Fruit fly (Drosophila melanogaster) whole organism, wandering third instar larva: ENCODE results near the gene Atg5.

ENCODE experiments used
- Mio ChIP-seq: sonication (Bioruptor generic); optimal IDR thresholded peaks from 2 replicates; lab custom pipeline; 2016; ENCODE audit warnings: missing biosample characterization, missing genetic modification characterization
- dsf ChIP-seq: sonication (Bioruptor generic); optimal IDR thresholded peaks from 2 replicates; lab custom pipeline; 2016; ENCODE audit warnings: missing biosample characterization, missing genetic modification characterization, borderline replicate concordance
- psq ChIP-seq: fragments of 200-800 bp; sonication (Bioruptor generic); optimal IDR thresholded peaks from 3 replicates; lab custom pipeline; 2017; ENCODE audit warnings: missing biosample characterization, mild to moderate bottlenecking, missing genetic modification characterization, moderate library complexity
- sv ChIP-seq: fragments of 200-800 bp; sonication (Bioruptor generic); optimal IDR thresholded peaks from 3 replicates; lab custom pipeline; 2016; ENCODE audit warnings: missing biosample characterization, missing genetic modification characterization

DNA sequence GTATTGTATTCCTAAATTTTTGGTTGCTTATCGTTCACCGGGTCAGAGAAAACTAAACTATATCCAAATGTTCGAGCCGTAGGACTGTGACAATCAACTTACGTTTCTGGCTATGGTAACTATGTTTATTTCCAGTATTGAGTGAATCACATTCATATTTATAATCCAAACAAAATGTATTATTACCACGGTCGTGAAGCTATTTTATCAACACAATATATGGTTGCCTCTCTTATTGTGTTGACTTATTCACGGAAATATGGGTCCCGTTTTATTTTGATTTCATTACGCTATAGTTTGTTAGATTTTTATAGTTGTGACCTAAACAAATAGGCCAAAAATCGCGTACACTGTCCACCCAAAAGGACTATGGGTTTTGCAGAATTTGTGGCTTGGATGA lies 23.8 kb upstream of the Atg5 start, which contains the start of gene CG15034:
- no peak for TF ChIP-seq sv
- no peak for TF ChIP-seq dsf
- TF ChIP-seq Mio (GFP tag; lab: Kevin White, UChicago), result no peak
- no peak for TF ChIP-seq psq
